Worm (Caenorhabditis elegans): ENCODE measurements around the gene E02A10.4.

The E02A10.4 gene

ce11 chrV:12560328-12560782 lies 7.4 kb downstream of the E02A10.4 start, which contains the start of gene sel-1:
TSS of gene sel-1 (plus strand) at chrV:12560732.
- TF ChIP-seq ceh-30 (tag; optimal IDR thresholded peaks at IDR 0.05) = no peak
- TF ChIP-seq sox-4 (tag; optimal IDR thresholded peaks at IDR 0.05) = no peak
- no peak for TF ChIP-seq madf-2 (tag; optimal IDR thresholded peaks at IDR 0.05)
- TF ChIP-seq K09A11.1 (tag; optimal IDR thresholded peaks at IDR 0.05; ENCODE audit: insufficient read depth) = no peak

DNA sequence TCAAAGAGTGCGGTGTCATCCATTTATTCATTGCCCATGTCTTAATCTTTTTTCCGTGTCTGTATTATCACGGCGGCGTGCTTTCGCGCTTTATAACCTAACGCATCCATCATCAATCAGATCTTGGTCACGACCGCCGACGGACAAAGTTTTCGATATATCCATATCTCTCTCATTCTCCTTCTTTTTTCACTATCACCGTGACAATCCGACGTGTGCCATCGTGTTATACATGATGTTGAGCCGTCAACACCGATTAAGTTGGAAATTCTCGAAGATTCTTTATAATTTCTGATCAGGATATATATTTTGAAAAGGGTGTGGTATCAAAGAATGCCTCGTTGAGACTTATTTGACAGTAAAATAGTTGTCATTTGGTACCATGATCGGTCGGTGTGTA lies 10.8 kb downstream of the E02A10.4 start:
- no peak for TF ChIP-seq rnt-1 (tag; optimal IDR thresholded peaks at IDR 0.05)
- TF ChIP-seq ttx-3 (tag; optimal IDR thresholded peaks at IDR 0.05) = no peak
- no peak for TF ChIP-seq unc-55 (GFP tag; optimal IDR thresholded peaks at IDR 0.05)
- no peak for TF ChIP-seq C38D4.7 (GFP tag; optimal IDR thresholded peaks at IDR 0.05)
- no peak for TF ChIP-seq pha-2 (tag; optimal IDR thresholded peaks at IDR 0.05)
- no peak for TF ChIP-seq T23F11.4 (GFP tag; optimal IDR thresholded peaks at IDR 0.05)
- no peak for TF ChIP-seq sox-4 (tag; optimal IDR thresholded peaks at IDR 0.05)

ce11 chrV:12555872-12556271 lies 11.9 kb downstream of the E02A10.4 start:
- TF ChIP-seq ceh-14 (tag; optimal IDR thresholded peaks at IDR 0.05) (no peak), odd-2 (tag; optimal IDR thresholded peaks at IDR 0.05) (no peak), unc-55 (GFP tag; optimal IDR thresholded peaks at IDR 0.05) (no peak), syd-9 (tag; optimal IDR thresholded peaks at IDR 0.05) (no peak), lim-6 (tag; optimal IDR thresholded peaks at IDR 0.05) (no peak), fkh-6 (tag; optimal IDR thresholded peaks at IDR 0.05) (no peak), dmd-4 (tag; optimal IDR thresholded peaks at IDR 0.05; ENCODE audit: borderline replicate concordance) (no peak), K02D7.2 (tag; optimal IDR thresholded peaks at IDR 0.05) (no peak), eyg-1 (tag; optimal IDR thresholded peaks at IDR 0.05) (no peak), nfya-1 (tag; optimal IDR thresholded peaks at IDR 0.05) (no peak)

DNA sequence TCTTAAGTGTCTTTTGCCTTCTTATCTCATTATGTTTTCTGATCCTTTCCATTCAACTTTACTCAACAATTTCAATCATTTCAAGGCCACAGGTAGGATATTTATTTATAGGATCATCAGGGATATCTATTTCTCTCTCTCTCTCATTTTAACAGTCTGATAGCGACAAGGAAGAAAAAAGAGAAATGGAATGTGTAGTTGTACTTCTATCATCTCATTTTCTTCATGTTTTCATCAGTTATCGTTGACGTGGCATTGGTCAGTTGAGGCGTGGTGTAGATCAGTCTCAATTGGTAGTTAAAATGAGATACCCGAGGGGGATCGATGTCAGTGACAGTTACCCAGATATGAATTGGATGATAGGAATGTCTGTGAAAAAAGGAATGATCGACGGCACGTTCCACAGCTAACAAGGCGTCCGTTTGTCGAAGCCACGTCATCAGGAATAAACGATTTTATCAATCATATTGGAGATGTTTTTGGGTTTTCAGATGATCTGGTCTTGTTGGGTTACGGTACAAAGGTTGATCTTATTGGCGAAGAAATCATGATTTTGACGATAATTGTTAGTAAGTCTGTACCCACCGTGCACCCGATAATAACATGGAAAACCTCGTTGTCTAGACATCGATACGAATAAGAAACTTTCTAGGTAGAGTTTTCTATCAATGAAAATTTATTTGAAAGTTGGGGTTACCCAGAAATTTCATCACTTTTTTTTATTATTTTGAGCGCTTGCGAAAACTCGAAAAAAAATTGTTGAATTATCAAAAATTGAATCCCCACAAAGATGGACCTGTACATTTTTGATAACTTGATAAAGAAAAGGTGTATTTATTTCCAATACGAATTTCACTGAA lies 13.3 kb downstream of the E02A10.4 start:
- no peak for TF ChIP-seq ceh-45 (GFP tag; IDR thresholded peaks at IDR 0.05)
- TF ChIP-seq C08G9.2 (tag; optimal IDR thresholded peaks at IDR 0.05) = no peak
- TF ChIP-seq ceh-31 (tag; optimal IDR thresholded peaks at IDR 0.05) = no peak
- TF ChIP-seq K02D7.2 (tag; optimal IDR thresholded peaks at IDR 0.05) = no peak
- TF ChIP-seq fkh-6 (tag; optimal IDR thresholded peaks at IDR 0.05) = no peak
- no peak for TF ChIP-seq unc-3 (GFP tag; conservative IDR thresholded peaks at IDR 0.05)
- TF ChIP-seq unc-3 (tag; optimal IDR thresholded peaks at IDR 0.05) = no peak
- no peak for TF ChIP-seq pros-1 (tag; optimal IDR thresholded peaks at IDR 0.05)
- no peak for TF ChIP-seq C38D4.7 (GFP tag; optimal IDR thresholded peaks at IDR 0.05)
- no peak for TF ChIP-seq sox-4 (tag; optimal IDR thresholded peaks at IDR 0.05)
- no peak for TF ChIP-seq T23F11.4 (GFP tag; optimal IDR thresholded peaks at IDR 0.05)
- no peak for TF ChIP-seq hlh-6 (tag; optimal IDR thresholded peaks at IDR 0.05)
- no peak for TF ChIP-seq mec-3 (tag; optimal IDR thresholded peaks at IDR 0.05; ENCODE audit: borderline replicate concordance)
- no peak for TF ChIP-seq ceh-14 (tag; optimal IDR thresholded peaks at IDR 0.05)

ce11 chrV:12553286-12553725 lies 14.4 kb downstream of the E02A10.4 start:
- TF ChIP-seq ceh-24 (tag; optimal IDR thresholded peaks at IDR 0.05) (no peak), pat-9 (tag; optimal IDR thresholded peaks at IDR 0.05) (no peak), F13H6.1 (tag; optimal IDR thresholded peaks at IDR 0.05) (no peak), tbx-2 (tag; optimal IDR thresholded peaks at IDR 0.05) (no peak), dve-1 (tag; optimal IDR thresholded peaks at IDR 0.05) (no peak), lim-6 (tag; optimal IDR thresholded peaks at IDR 0.05) (no peak), K02D7.2 (tag; optimal IDR thresholded peaks at IDR 0.05) (no peak), npax-4 (tag; optimal IDR thresholded peaks at IDR 0.05) (no peak), madf-2 (tag; optimal IDR thresholded peaks at IDR 0.05) (no peak), ahr-1 (tag; optimal IDR thresholded peaks at IDR 0.05) (no peak), pqm-1 (tag; optimal IDR thresholded peaks at IDR 0.05) (no peak), zip-5 (tag; optimal IDR thresholded peaks at IDR 0.05) (no peak), hlh-6 (tag; optimal IDR thresholded peaks at IDR 0.05) (no peak), sox-2 (GFP tag; IDR thresholded peaks at IDR 0.05) (no peak), gmeb-2 (tag; optimal IDR thresholded peaks at IDR 0.05) (no peak), ceh-2 (tag; optimal IDR thresholded peaks at IDR 0.05) (no peak), ceh-34 (tag; optimal IDR thresholded peaks at IDR 0.05) (no peak), fkh-6 (tag; optimal IDR thresholded peaks at IDR 0.05) (no peak)
